Worm (Caenorhabditis elegans) whole organism, L2 larva: Measurements from ENCODE around the gene F44F4.3.

Experiments
- C34F6.9 ChIP-seq: fragments of 150-350 bp; optimal IDR thresholded peaks from 2 replicates; lab custom pipeline; 2014; ENCODE audit warnings: missing biosample characterization, missing genetic modification characterization
- F13H6.1 ChIP-seq: sonication (generic microtip); optimal IDR thresholded peaks from 2 replicates; lab custom pipeline; 2016; ENCODE audit warnings: missing genetic modification characterization, missing compliant biosample characterization
- R02D3.7 ChIP-seq: fragments of 150-350 bp; optimal IDR thresholded peaks from 2 replicates; lab custom pipeline; 2014; ENCODE audit warnings: missing biosample characterization, missing genetic modification characterization
- Y55F3AM.14 ChIP-seq: fragments of 200-800 bp; sonication (Bioruptor generic); optimal IDR thresholded peaks from 2 replicates; lab custom pipeline; 2018; ENCODE audit warnings: mild to moderate bottlenecking, missing genetic modification characterization, missing compliant biosample characterization
- ZK546.5 ChIP-seq: sonication (generic microtip); optimal IDR thresholded peaks from 2 replicates; lab custom pipeline; 2017; ENCODE audit warnings: missing biosample characterization, missing genetic modification characterization
- alr-1 ChIP-seq: fragments of 150-350 bp; optimal IDR thresholded peaks from 2 replicates; lab custom pipeline; 2014; ENCODE audit warnings: missing biosample characterization, missing genetic modification characterization
- ama-1 ChIP-seq: fragments of 150-350 bp; optimal IDR thresholded peaks from 2 replicates; lab custom pipeline; 2018; ENCODE audit warnings: inconsistent platforms
- blmp-1 ChIP-seq: sonication (generic microtip); optimal IDR thresholded peaks from 2 replicates; lab custom pipeline; 2017; ENCODE audit warnings: missing genetic modification characterization, mild to moderate bottlenecking, missing compliant biosample characterization, antibody characterized with exemption, moderate library complexity; ENCODE audit not compliant: insufficient read depth
- ceh-16 ChIP-seq: fragments of 150-350 bp; optimal IDR thresholded peaks from 2 replicates; lab custom pipeline; 2014; ENCODE audit warnings: missing biosample characterization, missing genetic modification characterization
- crh-2 ChIP-seq: sonication (generic microtip); optimal IDR thresholded peaks from 2 replicates; lab custom pipeline; 2017; ENCODE audit warnings: missing biosample characterization, missing genetic modification characterization
- dmd-4 ChIP-seq: sonication (generic microtip); optimal IDR thresholded peaks from 2 replicates; lab custom pipeline; 2017; ENCODE audit warnings: missing biosample characterization, missing genetic modification characterization
- egl-27 ChIP-seq: sonication (generic microtip); optimal IDR thresholded peaks from 3 replicates; lab custom pipeline; 2017; ENCODE audit warnings: missing biosample characterization, missing genetic modification reagents, missing genetic modification characterization
- elt-1 ChIP-seq: fragments of 150-350 bp; optimal IDR thresholded peaks from 2 replicates; lab custom pipeline; 2014; ENCODE audit warnings: missing biosample characterization, missing genetic modification characterization
- fos-1 ChIP-seq: fragments of 150-350 bp; optimal IDR thresholded peaks from 2 replicates; lab custom pipeline; 2014; ENCODE audit warnings: missing biosample characterization, missing genetic modification characterization
- gmeb-1 ChIP-seq: fragments of 150-350 bp; optimal IDR thresholded peaks from 2 replicates; lab custom pipeline; 2014; ENCODE audit warnings: missing biosample characterization, missing genetic modification characterization
- lin-13 ChIP-seq: fragments of 150-350 bp; optimal IDR thresholded peaks from 2 replicates; lab custom pipeline; 2014; ENCODE audit warnings: missing biosample characterization, missing genetic modification reagents, missing genetic modification characterization
- lsy-2 ChIP-seq, 2 experiments: fragments of 150-350 bp in 1 of 2; sonication (generic microtip) in 1 of 2; optimal IDR thresholded peaks; 2 replicates each; lab custom pipeline; 2014 to 2017; ENCODE audit warnings: missing biosample characterization in 2 of 2, missing genetic modification characterization in 2 of 2
- mbf-1 ChIP-seq: sonication (generic microtip); optimal IDR thresholded peaks from 2 replicates; lab custom pipeline; 2017; ENCODE audit warnings: missing biosample characterization, missing genetic modification characterization
- nhr-10 ChIP-seq: sonication (generic microtip); optimal IDR thresholded peaks from 2 replicates; lab custom pipeline; 2017; ENCODE audit warnings: missing biosample characterization, missing genetic modification characterization
- nhr-11 ChIP-seq: fragments of 150-350 bp; optimal IDR thresholded peaks from 2 replicates; lab custom pipeline; 2014; ENCODE audit warnings: missing biosample characterization, missing genetic modification characterization
- nhr-12 ChIP-seq: fragments of 150-350 bp; optimal IDR thresholded peaks from 2 replicates; lab custom pipeline; 2014; ENCODE audit warnings: missing biosample characterization, missing genetic modification characterization
- nhr-129 ChIP-seq: fragments of 150-350 bp; optimal IDR thresholded peaks from 2 replicates; lab custom pipeline; 2014; ENCODE audit warnings: missing biosample characterization, missing genetic modification characterization
- nhr-21 ChIP-seq: fragments of 150-350 bp; optimal IDR thresholded peaks from 2 replicates; lab custom pipeline; 2014; ENCODE audit warnings: missing biosample characterization, missing genetic modification characterization
- nhr-23 ChIP-seq: fragments of 150-350 bp; optimal IDR thresholded peaks from 2 replicates; lab custom pipeline; 2014; ENCODE audit warnings: missing biosample characterization, missing genetic modification reagents, missing genetic modification characterization
- nhr-25 ChIP-seq: fragments of 150-350 bp; sonication (generic microtip); optimal IDR thresholded peaks from 3 replicates; lab custom pipeline; 2014; ENCODE audit warnings: missing biosample characterization, missing genetic modification characterization
- nhr-6 ChIP-seq: fragments of 150-350 bp; optimal IDR thresholded peaks from 2 replicates; lab custom pipeline; 2014; ENCODE audit warnings: missing biosample characterization, missing genetic modification characterization
- nhr-77 ChIP-seq: fragments of 150-350 bp; optimal IDR thresholded peaks from 2 replicates; lab custom pipeline; 2014; ENCODE audit warnings: missing biosample characterization, missing genetic modification characterization
- sem-4 ChIP-seq: fragments of 150-350 bp; optimal IDR thresholded peaks from 2 replicates; lab custom pipeline; 2014; ENCODE audit warnings: missing biosample characterization, missing genetic modification reagents, missing genetic modification characterization
- sma-3 ChIP-seq: sonication (generic microtip); optimal IDR thresholded peaks from 2 replicates; lab custom pipeline; 2016; ENCODE audit warnings: missing genetic modification reagents, missing genetic modification characterization, missing compliant biosample characterization
- sma-9 ChIP-seq, 2 experiments: fragments of 150-350 bp in 1 of 2; sonication (generic microtip) in 1 of 2; optimal IDR thresholded peaks; 2 replicates each; lab custom pipeline; 2014 to 2016; ENCODE audit warnings: missing genetic modification characterization in 2 of 2, mild to moderate bottlenecking in 1 of 2, missing biosample characterization in 1 of 2, missing compliant biosample characterization in 1 of 2, missing genetic modification reagents in 1 of 2, moderate library complexity in 1 of 2
- snpc-4 ChIP-seq: fragments of 150-350 bp; optimal IDR thresholded peaks from 2 replicates; lab custom pipeline; 2014; ENCODE audit warnings: missing biosample characterization, missing genetic modification characterization
- unc-39 ChIP-seq: fragments of 150-350 bp; optimal IDR thresholded peaks from 2 replicates; lab custom pipeline; 2014; ENCODE audit warnings: missing biosample characterization, missing genetic modification characterization
- unc-55 ChIP-seq: fragments of 150-350 bp; sonication (generic microtip); optimal IDR thresholded peaks from 3 replicates; lab custom pipeline; 2014; ENCODE audit warnings: missing biosample characterization, missing genetic modification reagents, missing genetic modification characterization
- zag-1 ChIP-seq: fragments of 150-350 bp; optimal IDR thresholded peaks from 2 replicates; lab custom pipeline; 2014; ENCODE audit warnings: missing biosample characterization, missing genetic modification characterization
- ztf-1 ChIP-seq: fragments of 200-800 bp; sonication (Bioruptor generic); conservative IDR thresholded peaks from 2 replicates; pipeline ENCODE4 v1.3.6; 2022; ENCODE audit warnings: missing genetic modification characterization, missing compliant biosample characterization
- ztf-11 ChIP-seq: sonication (generic microtip); optimal IDR thresholded peaks from 2 replicates; lab custom pipeline; 2017; ENCODE audit warnings: missing biosample characterization, missing genetic modification characterization
- ztf-4 ChIP-seq: fragments of 150-350 bp; optimal IDR thresholded peaks from 2 replicates; lab custom pipeline; 2014; ENCODE audit warnings: missing biosample characterization, missing genetic modification characterization

Gene F44F4.3

DNA sequence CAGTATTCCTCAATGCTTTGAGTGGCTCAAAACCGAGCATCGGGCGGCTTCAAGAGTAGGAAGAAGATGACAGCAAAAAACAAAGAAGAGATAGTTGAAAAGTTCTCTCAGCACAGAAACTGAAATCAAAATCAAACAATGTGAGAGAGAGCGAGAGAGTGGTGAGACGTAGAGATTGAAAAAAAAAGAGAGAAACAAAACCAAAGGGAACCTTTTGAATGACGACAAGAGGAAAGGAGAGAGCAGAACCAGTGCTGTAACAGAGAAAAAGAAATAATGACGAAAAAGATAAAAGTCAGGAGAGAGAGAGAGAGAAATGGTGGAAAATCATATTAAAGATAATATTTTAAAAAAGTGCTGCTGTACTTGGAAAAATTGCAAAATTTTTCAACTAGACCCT lies 18.5 kb downstream of the F44F4.3 start:
- peak in 1 of 2 experiments; percentile 73 for TF ChIP-seq lsy-2 (tag; optimal IDR thresholded peaks at IDR 0.05; lab: Kevin White, UChicago)
- TF ChIP-seq elt-1 (tag; lab: Kevin White, UChicago), result no peak
- TF ChIP-seq lin-13 (GFP tag; lab: Kevin White, UChicago), result no peak
- TF ChIP-seq ztf-1, result no peak
- TF ChIP-seq unc-39 (tag; lab: Kevin White, UChicago), result no peak
- no peak for TF ChIP-seq nhr-6 (tag; lab: Kevin White, UChicago)
- no peak for TF ChIP-seq snpc-4 (tag; lab: Kevin White, UChicago)
- TF ChIP-seq R02D3.7 (tag; lab: Kevin White, UChicago), result no peak
- TF ChIP-seq nhr-12, result no peak
- TF ChIP-seq crh-2, result peak; percentile 69
- peak; percentile 42 for TF ChIP-seq C34F6.9 (tag; lab: Kevin White, UChicago)
- TF ChIP-seq ZK546.5 (tag; lab: Kevin White, UChicago), result no peak
- peak; percentile 42 for TF ChIP-seq nhr-129 (tag; lab: Kevin White, UChicago)
- TF ChIP-seq nhr-10, result no peak
- TF ChIP-seq gmeb-1 (tag; lab: Kevin White, UChicago), result peak; percentile 30
- TF ChIP-seq F13H6.1 (tag; lab: Kevin White, UChicago), result peak; percentile 59
- TF ChIP-seq nhr-23, result no peak
- peak; percentile 29 for TF ChIP-seq sma-9 (GFP tag; optimal IDR thresholded peaks at IDR 0.05; lab: Kevin White, UChicago)
- TF ChIP-seq sma-9 (tag; optimal IDR thresholded peaks at IDR 0.05; lab: Kevin White, UChicago), result no peak
- TF ChIP-seq nhr-77 (tag; lab: Kevin White, UChicago), result no peak
- peak; percentile 30 for TF ChIP-seq unc-55 (GFP tag; lab: Kevin White, UChicago)
- no peak for TF ChIP-seq ztf-4
- peak; percentile 54 for TF ChIP-seq fos-1 (tag; lab: Kevin White, UChicago)

DNA sequence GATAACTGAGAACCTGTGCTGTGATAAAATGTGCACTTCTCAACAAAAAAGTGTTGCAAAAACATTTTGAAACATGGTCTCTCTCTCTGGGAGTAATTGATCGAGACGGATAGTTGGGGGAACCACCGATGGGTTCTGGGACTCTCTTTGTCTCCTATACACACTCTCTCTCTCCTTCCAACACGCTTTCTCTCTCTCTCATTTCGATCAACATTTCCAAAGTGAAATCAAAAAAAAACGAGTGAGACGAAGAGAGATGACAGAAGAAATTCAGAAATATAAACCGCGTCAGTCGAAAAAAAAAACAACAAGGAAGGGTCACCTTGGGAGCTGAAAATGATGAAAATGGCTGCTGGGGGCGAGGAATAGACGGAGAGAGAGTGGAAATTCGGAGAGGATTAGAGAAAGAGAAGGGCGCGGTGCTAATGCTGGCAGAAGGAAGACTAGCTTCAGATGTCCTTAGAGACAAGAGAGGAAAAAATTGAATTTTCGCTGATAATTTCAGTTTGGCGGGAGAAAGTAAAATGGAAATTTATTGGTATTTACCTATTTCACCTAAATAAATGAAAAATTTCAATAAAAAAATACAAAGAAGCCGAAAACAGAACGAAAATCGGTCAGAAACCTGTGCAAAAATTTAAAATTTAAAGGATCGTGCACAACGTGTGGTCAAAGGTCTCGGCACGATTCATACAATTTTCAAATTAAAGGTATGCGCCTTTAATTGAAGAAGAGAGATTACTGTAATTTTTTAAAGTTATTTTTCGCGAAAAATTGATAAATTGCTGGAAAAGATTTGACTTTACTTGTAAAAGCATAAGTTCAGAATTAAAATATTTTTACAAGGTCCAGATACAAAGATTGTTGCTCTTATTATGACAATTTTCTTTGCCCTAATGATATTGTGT lies 22.7 kb downstream of the F44F4.3 start:
- TF ChIP-seq nhr-25 (peak; percentile 12), ceh-16 (tag; lab: Kevin White, UChicago) (no peak), nhr-129 (tag; lab: Kevin White, UChicago) (peak; percentile 67), C34F6.9 (tag; lab: Kevin White, UChicago) (peak; percentile 6), fos-1 (tag; lab: Kevin White, UChicago) (no peak), unc-55 (GFP tag; lab: Kevin White, UChicago) (peak; percentile 4), ztf-1 (no peak), blmp-1 (peak; percentile 76), nhr-12 (no peak), sma-9 (GFP tag; optimal IDR thresholded peaks at IDR 0.05; lab: Kevin White, UChicago) (no peak), sma-9 (tag; optimal IDR thresholded peaks at IDR 0.05; lab: Kevin White, UChicago) (no peak)

DNA sequence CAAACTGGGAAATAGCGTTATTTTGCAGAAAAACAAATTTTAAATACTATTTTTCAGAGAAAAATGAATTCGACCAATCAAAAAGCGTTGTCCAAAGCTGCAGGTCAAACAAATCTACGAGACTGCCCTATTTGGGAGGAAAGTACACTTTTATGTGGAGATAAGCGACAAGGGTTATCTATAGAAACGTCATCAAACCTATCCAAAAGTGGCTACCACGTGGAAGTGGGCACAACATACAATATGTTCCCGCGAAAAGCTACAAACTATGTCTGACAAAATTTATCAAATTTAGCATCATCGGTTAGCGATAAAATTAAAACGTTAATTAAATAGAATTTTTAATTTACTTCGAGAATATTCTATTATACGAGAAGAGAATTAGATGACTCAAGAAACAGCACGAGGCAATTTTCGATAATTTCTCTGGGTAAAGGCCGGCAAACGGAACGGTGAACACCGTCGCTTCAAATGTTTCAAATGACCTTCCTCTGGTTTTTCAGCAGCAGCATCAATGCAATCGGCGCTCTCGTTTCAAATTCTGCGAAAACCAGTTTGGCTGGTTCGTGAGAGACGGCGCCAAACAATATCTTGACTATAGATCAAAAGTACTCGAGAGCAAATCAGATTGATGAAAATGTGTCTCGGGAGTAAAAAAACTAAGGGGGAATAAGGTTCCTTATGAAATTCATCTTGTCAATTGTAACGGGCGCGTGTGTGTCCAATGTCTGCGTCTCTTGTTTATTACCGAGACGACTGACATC lies 23.8 kb downstream of the F44F4.3 start:
- TF ChIP-seq nhr-21, result peak; percentile 28
- no peak for TF ChIP-seq R02D3.7 (tag; lab: Kevin White, UChicago)
- TF ChIP-seq fos-1 (tag; lab: Kevin White, UChicago), result peak; percentile 28
- TF ChIP-seq ztf-1, result no peak
- no peak for TF ChIP-seq lin-13 (GFP tag; lab: Kevin White, UChicago)
- TF ChIP-seq ztf-11 (tag; lab: Kevin White, UChicago), result no peak
- TF ChIP-seq sma-9 (GFP tag; optimal IDR thresholded peaks at IDR 0.05; lab: Kevin White, UChicago), result peak; percentile 87
- TF ChIP-seq sma-9 (tag; optimal IDR thresholded peaks at IDR 0.05; lab: Kevin White, UChicago), result no peak
- peak; percentile 40 for TF ChIP-seq sma-3 (GFP tag; lab: Kevin White, UChicago)
- peak in 1 of 2 experiments; percentile 2 for TF ChIP-seq lsy-2 (tag; optimal IDR thresholded peaks at IDR 0.05; lab: Kevin White, UChicago)
- peak; percentile 77 for TF ChIP-seq crh-2
- TF ChIP-seq nhr-12, result no peak
- TF ChIP-seq egl-27 (tag; lab: Kevin White, UChicago), result no peak
- TF ChIP-seq Y55F3AM.14, result no peak
- TF ChIP-seq zag-1 (tag; lab: Kevin White, UChicago), result no peak
- TF ChIP-seq sem-4 (tag; lab: Kevin White, UChicago), result peak; percentile 2
- TF ChIP-seq alr-1 (tag; lab: Kevin White, UChicago), result no peak
- TF ChIP-seq blmp-1, result no peak
- TF ChIP-seq nhr-6 (tag; lab: Kevin White, UChicago), result no peak
- TF ChIP-seq ama-1 (lab: Kevin White, UChicago), result no peak
- no peak for TF ChIP-seq mbf-1 (tag; lab: Kevin White, UChicago)
- TF ChIP-seq nhr-25, result peak; percentile 52
- no peak for TF ChIP-seq nhr-11 (tag; lab: Kevin White, UChicago)
- no peak for TF ChIP-seq dmd-4 (tag; lab: Kevin White, UChicago)
